Worm (Caenorhabditis elegans) whole organism, late embryonic: ENCODE results near the gene msra-1.

ENCODE experiments used
- C08G9.2 ChIP-seq: sonication (generic microtip); optimal IDR thresholded peaks from 2 replicates; lab custom pipeline; 2016; ENCODE audit warnings: mild to moderate bottlenecking, missing genetic modification characterization, moderate library complexity, missing compliant biosample characterization
- C38D4.7 ChIP-seq: fragments of 200-800 bp; sonication (Bioruptor generic); optimal IDR thresholded peaks from 2 replicates; lab custom pipeline; 2018; ENCODE audit warnings: mild to moderate bottlenecking, missing genetic modification characterization, moderate library complexity, missing compliant biosample characterization
- F13H6.1 ChIP-seq: sonication (generic microtip); optimal IDR thresholded peaks from 2 replicates; lab custom pipeline; 2016; ENCODE audit warnings: missing genetic modification characterization, missing compliant biosample characterization
- Y22D7AL.16 ChIP-seq: sonication (generic microtip); optimal IDR thresholded peaks from 2 replicates; lab custom pipeline; 2016; ENCODE audit warnings: missing genetic modification characterization, missing compliant biosample characterization
- ama-1 ChIP-seq: fragments of 150-350 bp; optimal IDR thresholded peaks from 2 replicates; lab custom pipeline; 2014
- ceh-2 ChIP-seq: sonication (generic microtip); optimal IDR thresholded peaks from 2 replicates; lab custom pipeline; 2016; ENCODE audit warnings: missing genotype, missing genetic modification characterization, missing compliant biosample characterization
- ceh-22 ChIP-seq: sonication (generic microtip); optimal IDR thresholded peaks from 2 replicates; lab custom pipeline; 2017; ENCODE audit warnings: missing biosample characterization, missing genetic modification characterization
- ceh-24 ChIP-seq: sonication (generic microtip); optimal IDR thresholded peaks from 2 replicates; lab custom pipeline; 2016; ENCODE audit warnings: mild to moderate bottlenecking, missing genetic modification characterization, missing compliant biosample characterization
- ceh-31 ChIP-seq: sonication (generic microtip); optimal IDR thresholded peaks from 2 replicates; lab custom pipeline; 2016; ENCODE audit warnings: missing genetic modification characterization, missing compliant biosample characterization
- ceh-48 ChIP-seq: sonication (generic microtip); optimal IDR thresholded peaks from 2 replicates; lab custom pipeline; 2016; ENCODE audit warnings: missing genetic modification characterization, inconsistent platforms, missing compliant biosample characterization
- che-1 ChIP-seq: sonication (generic microtip); optimal IDR thresholded peaks from 2 replicates; lab custom pipeline; 2016; ENCODE audit warnings: mild to moderate bottlenecking, missing genetic modification characterization, missing compliant biosample characterization
- dmd-4 ChIP-seq: sonication (generic microtip); optimal IDR thresholded peaks from 2 replicates; lab custom pipeline; 2016; ENCODE audit warnings: borderline replicate concordance, missing genetic modification characterization, missing compliant biosample characterization
- dve-1 ChIP-seq: sonication (generic microtip); optimal IDR thresholded peaks from 2 replicates; lab custom pipeline; 2017; ENCODE audit warnings: antibody characterized with exemption, mild to moderate bottlenecking, missing genetic modification characterization, missing compliant biosample characterization
- elt-2 ChIP-seq: sonication (generic microtip); optimal IDR thresholded peaks from 2 replicates; lab custom pipeline; 2016; ENCODE audit warnings: missing genetic modification reagents, missing genetic modification characterization, missing compliant biosample characterization
- ets-4 ChIP-seq: sonication (generic microtip); optimal IDR thresholded peaks from 2 replicates; lab custom pipeline; 2016; ENCODE audit warnings: missing genetic modification characterization, missing compliant biosample characterization
- eyg-1 ChIP-seq: sonication (generic microtip); optimal IDR thresholded peaks from 2 replicates; lab custom pipeline; 2016; ENCODE audit warnings: missing genotype, missing genetic modification characterization, missing compliant biosample characterization
- fkh-6 ChIP-seq: sonication (generic microtip); optimal IDR thresholded peaks from 2 replicates; lab custom pipeline; 2016; ENCODE audit warnings: missing genetic modification characterization, missing compliant biosample characterization
- lin-11 ChIP-seq: fragments of 200-800 bp; sonication (Bioruptor generic); optimal IDR thresholded peaks from 2 replicates; lab custom pipeline; 2018; ENCODE audit warnings: mild to moderate bottlenecking, missing genetic modification characterization, missing compliant biosample characterization
- mec-3 ChIP-seq: sonication (generic microtip); optimal IDR thresholded peaks from 2 replicates; lab custom pipeline; 2016; ENCODE audit warnings: borderline replicate concordance, missing genetic modification characterization, missing compliant biosample characterization
- nfya-1 ChIP-seq: sonication (generic microtip); optimal IDR thresholded peaks from 2 replicates; lab custom pipeline; 2017; ENCODE audit warnings: missing genetic modification characterization, mild to moderate bottlenecking, missing compliant biosample characterization, antibody characterized with exemption, moderate library complexity
- nhr-11 ChIP-seq: fragments of 150-350 bp; optimal IDR thresholded peaks from 2 replicates; lab custom pipeline; 2014; ENCODE audit warnings: missing biosample characterization, missing genetic modification characterization
- nhr-232 ChIP-seq: sonication (generic microtip); optimal IDR thresholded peaks from 2 replicates; lab custom pipeline; 2016; ENCODE audit warnings: missing genetic modification characterization, missing compliant biosample characterization
- npax-4 ChIP-seq: sonication (generic microtip); optimal IDR thresholded peaks from 2 replicates; lab custom pipeline; 2016; ENCODE audit warnings: missing genetic modification characterization, missing compliant biosample characterization
- odd-2 ChIP-seq: sonication (generic microtip); optimal IDR thresholded peaks from 2 replicates; lab custom pipeline; 2017; ENCODE audit warnings: antibody characterized with exemption, mild to moderate bottlenecking, missing genetic modification characterization, missing compliant biosample characterization
- pat-9 ChIP-seq: fragments of 200-800 bp; sonication (Bioruptor generic); optimal IDR thresholded peaks from 2 replicates; lab custom pipeline; 2018; ENCODE audit warnings: mild to moderate bottlenecking, missing genetic modification characterization, moderate library complexity, missing compliant biosample characterization
- pax-1 ChIP-seq: fragments of 150-350 bp; optimal IDR thresholded peaks from 2 replicates; lab custom pipeline; 2014; ENCODE audit warnings: missing biosample characterization, missing genetic modification characterization
- pha-4 ChIP-seq: fragments of 150-350 bp; optimal IDR thresholded peaks from 2 replicates; lab custom pipeline; 2018; ENCODE audit warnings: missing biosample characterization, missing genetic modification reagents, missing genetic modification characterization
- pqm-1 ChIP-seq: sonication (generic microtip); optimal IDR thresholded peaks from 2 replicates; lab custom pipeline; 2016; ENCODE audit warnings: missing genetic modification characterization, missing compliant biosample characterization
- ref-2 ChIP-seq: sonication (generic microtip); optimal IDR thresholded peaks from 2 replicates; lab custom pipeline; 2016; ENCODE audit warnings: missing genetic modification characterization, missing compliant biosample characterization
- sdc-2 ChIP-seq: sonication (generic microtip); optimal IDR thresholded peaks from 2 replicates; lab custom pipeline; 2016; ENCODE audit warnings: missing genotype, missing genetic modification characterization, missing compliant biosample characterization
- sox-4 ChIP-seq: sonication (generic microtip); optimal IDR thresholded peaks from 2 replicates; lab custom pipeline; 2017; ENCODE audit warnings: mild to moderate bottlenecking, missing genetic modification characterization, inconsistent platforms, missing compliant biosample characterization
- syd-9 ChIP-seq: sonication (generic microtip); optimal IDR thresholded peaks from 2 replicates; lab custom pipeline; 2016; ENCODE audit warnings: mild to moderate bottlenecking, missing genetic modification characterization, moderate library complexity, missing compliant biosample characterization
- tbx-2 ChIP-seq: sonication (generic microtip); optimal IDR thresholded peaks from 2 replicates; lab custom pipeline; 2016; ENCODE audit warnings: missing genetic modification characterization, missing compliant biosample characterization
- tbx-7 ChIP-seq: sonication (generic microtip); optimal IDR thresholded peaks from 2 replicates; lab custom pipeline; 2016; ENCODE audit warnings: missing genotype, missing genetic modification characterization, missing compliant biosample characterization
- ttx-3 ChIP-seq: sonication (generic microtip); optimal IDR thresholded peaks from 2 replicates; lab custom pipeline; 2016; ENCODE audit warnings: missing genetic modification reagents, missing genetic modification characterization, missing compliant biosample characterization
- unc-42 ChIP-seq: sonication (generic microtip); optimal IDR thresholded peaks from 2 replicates; lab custom pipeline; 2016; ENCODE audit warnings: missing genotype, missing genetic modification characterization, missing compliant biosample characterization
- ztf-16 ChIP-seq: sonication (generic microtip); optimal IDR thresholded peaks from 2 replicates; lab custom pipeline; 2017; ENCODE audit warnings: missing genetic modification characterization, missing compliant biosample characterization

msra-1 gene

ce11 chrII:7381142-7381611, 17.3 kb upstream of the msra-1 start, which contains the start of gene C07D10.5:
Gene C07D10.5 (plus strand): TSS chrII:7381561.
- TF ChIP-seq C08G9.2 (tag; lab: Kevin White, UChicago) (no peak), pax-1 (tag; lab: Kevin White, UChicago) (no peak), sdc-2 (no peak), dmd-4 (tag; lab: Kevin White, UChicago) (no peak), npax-4 (tag; lab: Kevin White, UChicago) (no peak), ceh-24 (tag; lab: Kevin White, UChicago) (no peak), pha-4 (no peak), elt-2 (tag; lab: Kevin White, UChicago) (no peak), pqm-1 (tag; lab: Kevin White, UChicago) (no peak), ref-2 (no peak), unc-42 (tag; lab: Kevin White, UChicago) (no peak), ceh-22 (tag; lab: Kevin White, UChicago) (no peak), lin-11 (tag; lab: Kevin White, UChicago) (no peak), che-1 (no peak), pat-9 (tag; lab: Kevin White, UChicago) (no peak), ceh-2 (tag; lab: Kevin White, UChicago) (no peak), C38D4.7 (GFP tag; lab: Kevin White, UChicago) (no peak), odd-2 (tag; lab: Kevin White, UChicago) (no peak), ttx-3 (tag; lab: Kevin White, UChicago) (no peak)

DNA sequence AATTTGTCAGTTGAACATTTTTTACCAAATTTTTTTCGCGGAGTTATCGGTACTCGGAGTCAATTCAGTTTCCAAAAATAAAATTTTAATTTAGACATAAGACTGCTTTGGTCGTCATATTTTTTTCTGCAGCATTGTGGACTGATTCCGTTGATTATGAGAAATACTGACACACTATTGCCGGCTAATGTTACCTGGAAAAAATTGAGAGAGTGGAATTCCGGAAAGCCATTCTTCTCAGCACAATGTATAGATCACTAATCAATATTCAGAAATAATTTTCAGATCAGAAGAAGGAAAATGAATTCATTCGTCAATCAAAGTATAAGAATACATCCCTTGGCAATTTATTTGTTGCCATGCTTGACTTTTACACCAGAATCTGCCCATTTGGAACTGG, 15.2 kb upstream of the msra-1 start, which contains the start of gene C07D10.6:
TSS of gene C07D10.6 (plus strand) at position 301 of the 400 bp plus-strand sequence.
- TF ChIP-seq ama-1 (lab: Kevin White, UChicago) (no peak), tbx-7 (tag; lab: Kevin White, UChicago) (no peak), mec-3 (tag; lab: Kevin White, UChicago) (no peak), pax-1 (tag; lab: Kevin White, UChicago) (no peak), unc-42 (tag; lab: Kevin White, UChicago) (no peak), nhr-11 (tag; lab: Kevin White, UChicago) (no peak), nhr-232 (no peak), fkh-6 (tag; lab: Kevin White, UChicago) (no peak), odd-2 (tag; lab: Kevin White, UChicago) (no peak), F13H6.1 (tag; lab: Kevin White, UChicago) (no peak), che-1 (no peak), ceh-48 (tag; lab: Kevin White, UChicago) (no peak)

- TF ChIP-seq F13H6.1 (tag; lab: Kevin White, UChicago), result no peak
- no peak for TF ChIP-seq syd-9 (tag; lab: Kevin White, UChicago)
- TF ChIP-seq ets-4 (tag; lab: Kevin White, UChicago), result no peak
- no peak for TF ChIP-seq C38D4.7 (GFP tag; lab: Kevin White, UChicago)
- TF ChIP-seq tbx-2 (tag; lab: Kevin White, UChicago), result no peak
These were observed 11.1 kb upstream of the msra-1 start, which contains the start of gene F43E2.1 for ce11 chrII:7374980-7375379. Gene F43E2.1 (plus strand): TSS chrII:7375280.

DNA sequence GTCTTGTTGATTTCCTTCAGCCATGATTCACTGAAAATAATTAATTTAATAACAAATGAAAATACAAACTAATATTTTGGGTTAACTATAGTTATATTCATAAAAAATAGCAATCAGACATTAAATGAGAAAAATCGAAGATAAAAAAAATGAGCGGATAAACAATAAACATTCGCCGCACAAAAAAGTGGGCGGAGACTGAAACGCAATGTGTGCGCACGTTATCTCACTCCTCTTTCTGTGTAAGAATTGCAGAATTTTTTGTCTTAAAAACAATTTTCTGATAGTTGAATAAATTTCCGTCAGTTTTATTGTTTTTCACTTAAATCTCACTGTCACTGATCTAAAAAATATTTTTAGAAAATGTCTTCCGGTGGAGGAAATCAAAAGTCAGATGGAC, 10.3 kb upstream of the msra-1 start, which contains the start of the genes mtch-1 and rpb-4:
TSS of gene mtch-1 (minus strand) at position 24 of the 400 bp plus-strand sequence.
TSS of gene rpb-4 (plus strand) at position 353 of the 400 bp plus-strand sequence.
- no peak for TF ChIP-seq F13H6.1 (tag; lab: Kevin White, UChicago)
- TF ChIP-seq Y22D7AL.16 (tag; lab: Kevin White, UChicago), result no peak
- no peak for TF ChIP-seq npax-4 (tag; lab: Kevin White, UChicago)
- TF ChIP-seq ttx-3 (tag; lab: Kevin White, UChicago), result no peak
- no peak for TF ChIP-seq fkh-6 (tag; lab: Kevin White, UChicago)
- no peak for TF ChIP-seq pat-9 (tag; lab: Kevin White, UChicago)
- no peak for TF ChIP-seq odd-2 (tag; lab: Kevin White, UChicago)
- no peak for TF ChIP-seq ceh-31
- no peak for TF ChIP-seq eyg-1 (tag; lab: Kevin White, UChicago)
- TF ChIP-seq che-1, result no peak
- TF ChIP-seq sox-4 (tag; lab: Kevin White, UChicago), result no peak
- no peak for TF ChIP-seq ets-4 (tag; lab: Kevin White, UChicago)
- no peak for TF ChIP-seq ztf-16 (tag; lab: Kevin White, UChicago)
- TF ChIP-seq nfya-1 (tag; lab: Kevin White, UChicago), result peak; percentile 33
- TF ChIP-seq dve-1 (tag; lab: Kevin White, UChicago), result peak; percentile 1
- TF ChIP-seq elt-2 (tag; lab: Kevin White, UChicago), result no peak
- TF ChIP-seq C08G9.2 (tag; lab: Kevin White, UChicago), result no peak
- no peak for TF ChIP-seq ceh-22 (tag; lab: Kevin White, UChicago)
